Fruit fly (Drosophila melanogaster) S2 (cell line): ENCODE results near the gene Art9.

Source experiments
- CG8478 ChIP-seq: fragments of >200 bp; optimal IDR thresholded peaks from 2 replicates; lab custom pipeline; 2018
- CTCF ChIP-seq, 2 experiments: fragments of >200 bp; optimal IDR thresholded peaks; 2 replicates each; lab custom pipeline; 2018

DNA sequence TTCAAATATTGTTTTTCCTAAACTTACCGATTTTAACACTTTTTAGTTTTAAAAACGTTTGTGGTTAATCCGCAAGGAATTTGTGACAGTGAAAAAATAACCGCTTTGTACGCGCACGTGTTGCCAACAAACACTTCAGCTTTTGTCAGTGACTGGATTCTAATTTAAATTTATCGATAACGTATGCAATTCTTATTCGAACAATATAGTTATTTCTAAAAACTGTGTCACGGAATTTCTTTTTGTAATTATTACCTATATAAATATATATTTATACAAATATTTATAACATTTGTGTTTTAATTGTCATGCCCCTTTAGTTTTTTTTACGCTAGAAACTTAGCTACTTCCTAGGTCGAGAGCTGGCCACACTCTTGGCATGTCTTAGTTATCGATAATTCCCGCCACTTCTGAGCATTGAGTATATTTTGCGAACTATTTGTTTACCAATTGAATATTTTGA, 21.3 kb upstream of the Art9 start, which contains the start of gene Orc2:
- TF ChIP-seq CG8478 (lab: Kevin White, UChicago) (no peak), CTCF (optimal IDR thresholded peaks at IDR 0.05; lab: Kevin White, UChicago) (no peak)
